Fruit fly (Drosophila melanogaster): ENCODE measurements around the gene CG17712.
A peak's percentile ranks its signal among the peaks of the same experiment; 100 is the strongest.

The CG17712 gene

dm6 chr2L:1710224-1710623 is 41.7 kb downstream of the CG17712 start, which contains the start of the genes CG17660 and mRpL48 (continued):
- no peak for TF ChIP-seq wek (GFP tag; optimal IDR thresholded peaks at IDR 0.05)
- TF ChIP-seq sim (GFP tag; IDR thresholded peaks at IDR 0.05): no peak
- no peak for TF ChIP-seq zen (tag; optimal IDR thresholded peaks at IDR 0.05)
- no peak for TF ChIP-seq usp (GFP tag; optimal IDR thresholded peaks at IDR 0.05)
- peak; percentile 33 for TF ChIP-seq CG33213 (GFP tag; optimal IDR thresholded peaks at IDR 0.05)
- TF ChIP-seq CG10979 (tag; optimal IDR thresholded peaks at IDR 0.05): peak; percentile 1
- no peak for TF ChIP-seq sens-2 (GFP tag; IDR thresholded peaks at IDR 0.05)
- no peak for TF ChIP-seq jing (GFP tag; optimal IDR thresholded peaks at IDR 0.05)
- TF ChIP-seq Doc2 (GFP tag; IDR thresholded peaks at IDR 0.05): no peak
- TF ChIP-seq ssp (GFP tag; IDR thresholded peaks at IDR 0.05): no peak
- TF ChIP-seq eyg (GFP tag; optimal IDR thresholded peaks at IDR 0.05): no peak
- peak; percentile 73 for TF ChIP-seq CG34224 (GFP tag; IDR thresholded peaks at IDR 0.05; ENCODE audit: partially characterized antibody)
- no peak for TF ChIP-seq gce (GFP tag; IDR thresholded peaks at IDR 0.05)
- TF ChIP-seq Scr (GFP tag; IDR thresholded peaks at IDR 0.05; ENCODE audit: partially characterized antibody): peak; percentile 66
- no peak for TF ChIP-seq tin (GFP tag; optimal IDR thresholded peaks at IDR 0.05)
- no peak for TF ChIP-seq ranshi (GFP tag; IDR thresholded peaks at IDR 0.05)
- peak; percentile 56 for TF ChIP-seq tna (GFP tag; IDR thresholded peaks at IDR 0.05; ENCODE audit: partially characterized antibody)
- peak; percentile 24; the same call in 1 of the 3 replicates for TF ChIP-seq Doc3 (GFP tag; IDR thresholded peaks at IDR 0.05; ENCODE audit: partially characterized antibody)
- TF ChIP-seq zfh1 (GFP tag; IDR thresholded peaks at IDR 0.05): no peak
- TF ChIP-seq Hr51 (GFP tag; optimal IDR thresholded peaks at IDR 0.05): no peak
- no peak for TF ChIP-seq Dad (GFP tag; optimal IDR thresholded peaks at IDR 0.05)
- no peak for TF ChIP-seq Dbx (GFP tag; IDR thresholded peaks at IDR 0.05)
- no peak for TF ChIP-seq jigr1 (GFP tag; IDR thresholded peaks at IDR 0.05)
- no peak for TF ChIP-seq CG13775 (GFP tag; optimal IDR thresholded peaks at IDR 0.05)
- TF ChIP-seq CG15514 (GFP tag; optimal IDR thresholded peaks at IDR 0.05): peak; percentile 83
- no peak for TF ChIP-seq Bteb2 (GFP tag; optimal IDR thresholded peaks at IDR 0.05)
- no peak for TF ChIP-seq CG9876 (GFP tag; optimal IDR thresholded peaks at IDR 0.05)
- TF ChIP-seq repo (GFP tag; optimal IDR thresholded peaks at IDR 0.05): no peak
- no peak for TF ChIP-seq CG30020 (tag; optimal IDR thresholded peaks at IDR 0.05)
- peak; percentile 22 for TF ChIP-seq Lhr (GFP tag; optimal IDR thresholded peaks at IDR 0.05)
- TF ChIP-seq inv (GFP tag; IDR thresholded peaks at IDR 0.05; ENCODE audit: partially characterized antibody): peak; percentile 52
- TF ChIP-seq fd3F (GFP tag; optimal IDR thresholded peaks at IDR 0.05): no peak
- TF ChIP-seq CG17328 (GFP tag; IDR thresholded peaks at IDR 0.05): no peak
- peak in 1 of 2 experiments; percentile 22 for TF ChIP-seq insv (GFP tag; optimal IDR thresholded peaks at IDR 0.05)
- no peak for TF ChIP-seq CG6765 (GFP tag; optimal IDR thresholded peaks at IDR 0.05)
- no peak for TF ChIP-seq CG11695 (GFP tag; IDR thresholded peaks at IDR 0.05)
- no peak for TF ChIP-seq Atf6 (GFP tag; IDR thresholded peaks at IDR 0.05)
- TF ChIP-seq sob (GFP tag; IDR thresholded peaks at IDR 0.05): peak; percentile 27; the same call in 1 of the 2 replicates
- TF ChIP-seq Trl (optimal IDR thresholded peaks at IDR 0.05): no peak
- TF ChIP-seq Trl (GFP tag; optimal IDR thresholded peaks at IDR 0.05): peak; percentile 25
- no peak for TF ChIP-seq CG10565 (GFP tag; optimal IDR thresholded peaks at IDR 0.05)
- TF ChIP-seq CG16779 (GFP tag; IDR thresholded peaks at IDR 0.05): no peak
- no peak for TF ChIP-seq BtbVII (GFP tag; optimal IDR thresholded peaks at IDR 0.05)
- no peak for TF ChIP-seq CG18476 (GFP tag; optimal IDR thresholded peaks at IDR 0.05)
- TF ChIP-seq ham (GFP tag; IDR thresholded peaks at IDR 0.05): no peak
- no peak for TF ChIP-seq sima (GFP tag; optimal IDR thresholded peaks at IDR 0.05)
- TF ChIP-seq Bdp1 (GFP tag; optimal IDR thresholded peaks at IDR 0.05): no peak
- TF ChIP-seq btn (GFP tag; optimal IDR thresholded peaks at IDR 0.05): no peak
- TF ChIP-seq CG12155 (GFP tag; optimal IDR thresholded peaks at IDR 0.05): peak; percentile 49
- TF ChIP-seq CG4820 (GFP tag; optimal IDR thresholded peaks at IDR 0.05): no peak
- no peak for TF ChIP-seq ind (GFP tag; optimal IDR thresholded peaks at IDR 0.05)
- no peak for TF ChIP-seq CG31365 (tag; optimal IDR thresholded peaks at IDR 0.05)
- no peak for TF ChIP-seq maf-S (GFP tag; optimal IDR thresholded peaks at IDR 0.05)
